Fruit fly (Drosophila melanogaster) whole organism, wandering third instar larva: ENCODE data around the gene Pli.

ENCODE experiments used
- Abd-B ChIP-seq: fragments of >200 bp; optimal IDR thresholded peaks from 2 replicates; lab custom pipeline; 2017; ENCODE audit warnings: missing biosample characterization, missing genetic modification characterization
- CG32264 ChIP-seq: fragments of 200-800 bp; sonication (Bioruptor generic); optimal IDR thresholded peaks from 2 replicates; lab custom pipeline; 2016; ENCODE audit warnings: missing biosample characterization, missing genetic modification characterization
- CG9705 ChIP-seq: fragments of 200-800 bp; sonication (Bioruptor generic); optimal IDR thresholded peaks from 2 replicates; lab custom pipeline; 2018; ENCODE audit warnings: missing biosample characterization, mild to moderate bottlenecking, missing genetic modification characterization
- CrebA ChIP-seq: fragments of 200-800 bp; sonication (Bioruptor generic); optimal IDR thresholded peaks from 2 replicates; lab custom pipeline; 2016; ENCODE audit warnings: missing biosample characterization, mild to moderate bottlenecking, missing genetic modification characterization, borderline replicate concordance
- Dfd ChIP-seq: fragments of >200 bp; optimal IDR thresholded peaks from 2 replicates; lab custom pipeline; 2017; ENCODE audit warnings: missing biosample characterization, missing genetic modification characterization
- Dif ChIP-seq: fragments of 200-275, 200-300 bp; sonication (Bioruptor generic); optimal IDR thresholded peaks from 2 replicates; lab custom pipeline; 2018; ENCODE audit warnings: missing biosample characterization, missing genetic modification characterization; ENCODE audit not compliant: partially characterized antibody
- GATAd ChIP-seq: sonication (Bioruptor generic); optimal IDR thresholded peaks from 2 replicates; lab custom pipeline; 2016; ENCODE audit warnings: missing biosample characterization, missing genetic modification characterization
- HLH106 ChIP-seq: fragments of 200-800 bp; optimal IDR thresholded peaks from 3 replicates; lab custom pipeline; 2019; ENCODE audit warnings: missing biosample characterization, mild to moderate bottlenecking, missing genetic modification characterization, moderate library complexity
- Hnf4 ChIP-seq: fragments of 200-800 bp; sonication (Bioruptor generic); optimal IDR thresholded peaks from 2 replicates; lab custom pipeline; 2016; ENCODE audit warnings: missing biosample characterization, mild to moderate bottlenecking, missing genetic modification characterization
- Hr78 ChIP-seq: fragments of >200 bp; optimal IDR thresholded peaks from 2 replicates; lab custom pipeline; 2017; ENCODE audit warnings: missing biosample characterization, missing genetic modification characterization
- Hr83 ChIP-seq: fragments of 200-300 bp; sonication (Bioruptor generic); optimal IDR thresholded peaks from 2 replicates; lab custom pipeline; 2016; ENCODE audit warnings: missing biosample characterization, mild to moderate bottlenecking, missing genetic modification characterization, moderate library complexity; ENCODE audit not compliant: poor library complexity, severe bottlenecking
- Jra ChIP-seq: sonication (Bioruptor generic); optimal IDR thresholded peaks from 2 replicates; lab custom pipeline; 2016; ENCODE audit warnings: missing biosample characterization, missing genetic modification characterization
- Mio ChIP-seq: sonication (Bioruptor generic); optimal IDR thresholded peaks from 2 replicates; lab custom pipeline; 2016; ENCODE audit warnings: missing biosample characterization, missing genetic modification characterization
- Myc ChIP-seq: fragments of >200 bp; optimal IDR thresholded peaks from 2 replicates; lab custom pipeline; 2017
- N ChIP-seq: fragments of >200 bp; optimal IDR thresholded peaks from 2 replicates; lab custom pipeline; 2018; ENCODE audit warnings: missing biosample characterization, missing external identifiers, missing genetic modification characterization
- OdsH ChIP-seq: fragments of 200-800 bp; sonication (Bioruptor generic); optimal IDR thresholded peaks from 2 replicates; lab custom pipeline; 2016; ENCODE audit warnings: missing biosample characterization, mild to moderate bottlenecking, missing genetic modification characterization
- Rel ChIP-seq, 2 experiments: fragments of 200-800 bp; sonication (Bioruptor generic) in 1 of 2; optimal IDR thresholded peaks; 2 replicates in 1 of 2; 3 replicates in 1 of 2; lab custom pipeline; 2016 to 2019; ENCODE audit warnings: mild to moderate bottlenecking in 2 of 2, missing biosample characterization in 2 of 2, missing genetic modification characterization in 2 of 2, moderate library complexity in 1 of 2
- Sp1 ChIP-seq: fragments of 200-800 bp; sonication (Bioruptor generic); optimal IDR thresholded peaks from 3 replicates; lab custom pipeline; 2019; ENCODE audit warnings: missing biosample characterization, mild to moderate bottlenecking, missing genetic modification characterization, moderate library complexity
- Vsx2 ChIP-seq: fragments of 200-300, 225-300 bp; sonication (Bioruptor generic); optimal IDR thresholded peaks from 2 replicates; lab custom pipeline; 2018; ENCODE audit warnings: missing biosample characterization, missing genetic modification characterization; ENCODE audit not compliant: partially characterized antibody
- br ChIP-seq: fragments of 200-800 bp; sonication (Bioruptor generic); optimal IDR thresholded peaks from 2 replicates; lab custom pipeline; 2016; ENCODE audit warnings: missing biosample characterization, missing genetic modification characterization
- brk ChIP-seq: fragments of 200-800 bp; sonication (Bioruptor generic); optimal IDR thresholded peaks from 2 replicates; lab custom pipeline; 2016; ENCODE audit warnings: missing biosample characterization, mild to moderate bottlenecking, missing genetic modification characterization
- dl ChIP-seq, 2 experiments: fragments of 175-275, 200-275 bp in 1 of 2; fragments of 200-275 bp in 1 of 2; sonication (Bioruptor generic); optimal IDR thresholded peaks; lab custom pipeline; 2018; ENCODE audit warnings: mild to moderate bottlenecking in 2 of 2, missing biosample characterization in 2 of 2, missing genetic modification characterization in 2 of 2, moderate library complexity in 2 of 2; ENCODE audit not compliant: partially characterized antibody in 2 of 2, insufficient read depth in 1 of 2
- dmrt93B ChIP-seq: fragments of 200-800 bp; sonication (Bioruptor generic); optimal IDR thresholded peaks from 2 replicates; lab custom pipeline; 2018; ENCODE audit warnings: missing biosample characterization, mild to moderate bottlenecking, missing genetic modification characterization
- dsf ChIP-seq: sonication (Bioruptor generic); optimal IDR thresholded peaks from 2 replicates; lab custom pipeline; 2016; ENCODE audit warnings: missing biosample characterization, missing genetic modification characterization, borderline replicate concordance
- ey ChIP-seq: fragments of 200-800 bp; sonication (Bioruptor generic); optimal IDR thresholded peaks from 2 replicates; lab custom pipeline; 2016; ENCODE audit warnings: missing biosample characterization, missing genetic modification characterization
- foxo ChIP-seq, 2 experiments: fragments of 200-800 bp; sonication (Bioruptor generic); optimal IDR thresholded peaks; 2 replicates in 1 of 2; 3 replicates in 1 of 2; lab custom pipeline; 2016 to 2017; ENCODE audit warnings: missing biosample characterization in 2 of 2, missing genetic modification characterization in 2 of 2
- fru ChIP-seq: fragments of 200-800 bp; sonication (Bioruptor generic); optimal IDR thresholded peaks from 3 replicates; lab custom pipeline; 2016; ENCODE audit warnings: missing biosample characterization, mild to moderate bottlenecking, missing genetic modification characterization
- h ChIP-seq: fragments of 200-800 bp; sonication (Bioruptor generic); optimal IDR thresholded peaks from 3 replicates; lab custom pipeline; 2016; ENCODE audit warnings: missing biosample characterization, mild to moderate bottlenecking, missing genetic modification characterization
- jim ChIP-seq: fragments of 175-275, 200-325 bp; sonication (Bioruptor generic); optimal IDR thresholded peaks from 2 replicates; lab custom pipeline; 2016; ENCODE audit warnings: missing biosample characterization, mild to moderate bottlenecking, missing genetic modification characterization
- lola ChIP-seq: fragments of >200 bp; optimal IDR thresholded peaks from 2 replicates; lab custom pipeline; 2017; ENCODE audit warnings: missing biosample characterization, missing genetic modification characterization
- pan ChIP-seq: fragments of >200 bp; optimal IDR thresholded peaks from 2 replicates; lab custom pipeline; 2017
- psq ChIP-seq: fragments of 200-800 bp; sonication (Bioruptor generic); optimal IDR thresholded peaks from 3 replicates; lab custom pipeline; 2017; ENCODE audit warnings: missing biosample characterization, mild to moderate bottlenecking, missing genetic modification characterization, moderate library complexity
- rgr ChIP-seq: fragments of 200-800 bp; sonication (Bioruptor generic); optimal IDR thresholded peaks from 3 replicates; lab custom pipeline; 2016; ENCODE audit warnings: missing biosample characterization, mild to moderate bottlenecking, missing genetic modification characterization
- sage ChIP-seq: fragments of 200-800 bp; sonication (Bioruptor generic); optimal IDR thresholded peaks from 2 replicates; lab custom pipeline; 2016; ENCODE audit warnings: missing biosample characterization, mild to moderate bottlenecking, missing genetic modification characterization
- sv ChIP-seq: fragments of 200-800 bp; sonication (Bioruptor generic); optimal IDR thresholded peaks from 3 replicates; lab custom pipeline; 2016; ENCODE audit warnings: missing biosample characterization, missing genetic modification characterization
- tai ChIP-seq: sonication (Bioruptor generic); optimal IDR thresholded peaks from 2 replicates; lab custom pipeline; 2016; ENCODE audit warnings: missing biosample characterization, missing genetic modification characterization
- usp ChIP-seq: fragments of >200 bp; optimal IDR thresholded peaks from 2 replicates; lab custom pipeline; 2017; ENCODE audit warnings: missing biosample characterization, missing genetic modification characterization
- woc ChIP-seq: sonication (Bioruptor generic); optimal IDR thresholded peaks from 2 replicates; lab custom pipeline; 2016; ENCODE audit warnings: missing biosample characterization, mild to moderate bottlenecking, missing genetic modification characterization

Pli gene

dm6 chr3R:23919366-23919765, 29.5 kb upstream of the Pli start:
- TF ChIP-seq dl (GFP tag; optimal IDR thresholded peaks at IDR 0.05; lab: Kevin White, UChicago; ENCODE audit: insufficient read depth in 1 of 2, partially characterized antibody in 2 of 2) (no peak), rgr (peak; percentile 32), OdsH (GFP tag; lab: Kevin White, UChicago) (peak; percentile 6), sage (GFP tag; lab: Kevin White, UChicago) (no peak)
- TF ChIP-seq, all 38 proteins: peak for 2

dm6 chr3R:23915967-23916366, 26.1 kb upstream of the Pli start:
- TF ChIP-seq lola (no peak), HLH106 (tag; lab: Kevin White, UChicago) (peak; percentile 79), Mio (GFP tag; lab: Kevin White, UChicago) (no peak), dsf (GFP tag; lab: Kevin White, UChicago) (no peak), sv (GFP tag; lab: Kevin White, UChicago) (no peak), br (GFP tag; lab: Kevin White, UChicago) (peak; percentile 79), Hnf4 (peak; percentile 68), sage (GFP tag; lab: Kevin White, UChicago) (peak; percentile 59), Rel (GFP tag; optimal IDR thresholded peaks at IDR 0.05; lab: Kevin White, UChicago) (no peak), Rel (tag; optimal IDR thresholded peaks at IDR 0.05; lab: Kevin White, UChicago) (no peak), tai (GFP tag; lab: Kevin White, UChicago) (peak; percentile 16), GATAd (GFP tag; lab: Kevin White, UChicago) (no peak), rgr (peak; percentile 77), ey (GFP tag; lab: Kevin White, UChicago) (peak; percentile 72), woc (GFP tag; lab: Kevin White, UChicago) (peak; percentile 64), Sp1 (peak; percentile 75), foxo (GFP tag; optimal IDR thresholded peaks at IDR 0.05; lab: Kevin White, UChicago) (peak in 1 of 2 experiments; percentile 85), pan (no peak), h (peak; percentile 85), CrebA (GFP tag; lab: Kevin White, UChicago) (no peak), Myc (lab: Kevin White, UChicago) (no peak), OdsH (GFP tag; lab: Kevin White, UChicago) (peak; percentile 72), Dif (GFP tag; lab: Kevin White, UChicago) (no peak), Abd-B (GFP tag; lab: Kevin White, UChicago) (no peak), dl (GFP tag; optimal IDR thresholded peaks at IDR 0.05; lab: Kevin White, UChicago; ENCODE audit: insufficient read depth in 1 of 2, partially characterized antibody in 2 of 2) (no peak), fru (peak; percentile 86), dmrt93B (GFP tag; lab: Kevin White, UChicago) (peak; percentile 71), Jra (GFP tag; lab: Kevin White, UChicago) (no peak), Dfd (GFP tag; lab: Kevin White, UChicago) (no peak), usp (GFP tag; lab: Kevin White, UChicago) (no peak), brk (GFP tag; lab: Kevin White, UChicago) (peak; percentile 32), N (GFP tag; lab: Kevin White, UChicago) (no peak), Hr78 (GFP tag; lab: Kevin White, UChicago) (no peak), CG32264 (GFP tag; lab: Kevin White, UChicago) (peak; percentile 40), psq (peak; percentile 62), jim (no peak), CG9705 (peak; percentile 1), Hr83 (GFP tag; lab: Kevin White, UChicago) (no peak), Vsx2 (GFP tag; lab: Kevin White, UChicago) (no peak)

- TF ChIP-seq N (GFP tag; lab: Kevin White, UChicago), result no peak
- TF ChIP-seq Jra (GFP tag; lab: Kevin White, UChicago), result peak; percentile 71
- TF ChIP-seq CrebA (GFP tag; lab: Kevin White, UChicago), result peak; percentile 48
- peak; percentile 89 for TF ChIP-seq psq
- TF ChIP-seq foxo (GFP tag; optimal IDR thresholded peaks at IDR 0.05; lab: Kevin White, UChicago), result peak in 1 of 2 experiments; percentile 95
- no peak for TF ChIP-seq lola
- peak; percentile 93 for TF ChIP-seq sage (GFP tag; lab: Kevin White, UChicago)
- TF ChIP-seq HLH106 (tag; lab: Kevin White, UChicago), result peak; percentile 94
- no peak for TF ChIP-seq Mio (GFP tag; lab: Kevin White, UChicago)
- TF ChIP-seq Dif (GFP tag; lab: Kevin White, UChicago), result no peak
- TF ChIP-seq br (GFP tag; lab: Kevin White, UChicago), result peak; percentile 94
- peak; percentile 80 for TF ChIP-seq CG32264 (GFP tag; lab: Kevin White, UChicago)
- TF ChIP-seq dl (GFP tag; optimal IDR thresholded peaks at IDR 0.05; lab: Kevin White, UChicago; ENCODE audit: insufficient read depth in 1 of 2, partially characterized antibody in 2 of 2), result no peak
- no peak for TF ChIP-seq Abd-B (GFP tag; lab: Kevin White, UChicago)
- TF ChIP-seq Vsx2 (GFP tag; lab: Kevin White, UChicago), result no peak
- peak; percentile 95 for TF ChIP-seq rgr
- TF ChIP-seq GATAd (GFP tag; lab: Kevin White, UChicago), result peak; percentile 19
- TF ChIP-seq sv (GFP tag; lab: Kevin White, UChicago), result no peak
- TF ChIP-seq woc (GFP tag; lab: Kevin White, UChicago), result peak; percentile 90
- peak; percentile 93 for TF ChIP-seq ey (GFP tag; lab: Kevin White, UChicago)
- peak; percentile 86 for TF ChIP-seq dmrt93B (GFP tag; lab: Kevin White, UChicago)
- no peak for TF ChIP-seq Myc (lab: Kevin White, UChicago)
- no peak for TF ChIP-seq Hr83 (GFP tag; lab: Kevin White, UChicago)
- TF ChIP-seq jim, result no peak
- peak; percentile 89 for TF ChIP-seq brk (GFP tag; lab: Kevin White, UChicago)
- peak; percentile 94 for TF ChIP-seq fru
- TF ChIP-seq usp (GFP tag; lab: Kevin White, UChicago), result no peak
- peak; percentile 95 for TF ChIP-seq OdsH (GFP tag; lab: Kevin White, UChicago)
- no peak for TF ChIP-seq pan
- TF ChIP-seq CG9705, result peak; percentile 80
- no peak for TF ChIP-seq Dfd (GFP tag; lab: Kevin White, UChicago)
- peak; percentile 94 for TF ChIP-seq Sp1
- TF ChIP-seq h, result peak; percentile 95
- no peak for TF ChIP-seq Hr78 (GFP tag; lab: Kevin White, UChicago)
- peak; percentile 82 for TF ChIP-seq dsf (GFP tag; lab: Kevin White, UChicago)
- peak; percentile 88 for TF ChIP-seq tai (GFP tag; lab: Kevin White, UChicago)
Measured at dm6 chr3R:23915042-23915428, 25.2 kb upstream of the Pli start.
